Fruit fly (Drosophila melanogaster): ENCODE data around the gene PNUTS.

Gene PNUTS

DNA sequence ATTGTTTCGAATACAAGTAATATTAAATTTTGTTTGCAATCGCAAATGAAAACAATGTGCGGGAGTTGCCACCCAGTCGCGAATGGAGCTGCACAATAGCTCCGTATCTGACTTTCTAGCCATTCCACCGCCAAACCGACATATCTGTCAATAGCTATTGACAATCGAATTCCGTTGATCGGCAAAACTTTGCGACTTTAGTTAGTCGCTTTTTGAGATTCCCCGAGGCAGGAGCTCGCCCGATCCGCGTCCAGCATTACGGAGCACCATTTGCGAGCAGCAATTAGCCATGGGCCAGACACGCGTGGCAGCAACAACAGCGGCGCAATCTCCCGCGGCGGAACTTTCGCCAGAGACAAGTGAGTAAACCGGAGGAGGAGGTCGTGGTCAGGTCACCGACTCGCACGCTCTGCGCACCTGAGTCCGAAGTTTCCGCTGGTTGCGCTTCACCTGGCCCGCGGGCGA is 17.6 kb upstream of the PNUTS start, which contains the start of the genes CG4291 and kraken (continued):
- no peak for TF ChIP-seq fd96Cb (tag; optimal IDR thresholded peaks at IDR 0.05)
- peak; percentile 52 for TF ChIP-seq phol (tag; optimal IDR thresholded peaks at IDR 0.05)
- peak; percentile 95 for TF ChIP-seq Med (GFP tag)
- no peak for TF ChIP-seq TFAM (GFP tag; optimal IDR thresholded peaks at IDR 0.05)
- no peak for TF ChIP-seq bigmax (GFP tag; optimal IDR thresholded peaks at IDR 0.05)
- TF ChIP-seq Oaz (GFP tag; IDR thresholded peaks at IDR 0.05) = 0 out of 2 replicates have a peak, but pooled peaks have one; percentile 12
- TF ChIP-seq Mes4 (GFP tag; optimal IDR thresholded peaks at IDR 0.05) = no peak
- peak; percentile 94 for TF ChIP-seq CG4617 (GFP tag; optimal IDR thresholded peaks at IDR 0.05; ENCODE audit: borderline replicate concordance)
- peak; percentile 34 for TF ChIP-seq twi (tag; optimal IDR thresholded peaks at IDR 0.05)
- TF ChIP-seq cwo (GFP tag; optimal IDR thresholded peaks at IDR 0.05) = peak; percentile 54
- TF ChIP-seq zf30C (GFP tag; optimal IDR thresholded peaks at IDR 0.05) = no peak
- TF ChIP-seq CG42726 (GFP tag; IDR thresholded peaks at IDR 0.05; ENCODE audit: partially characterized antibody) = peak; percentile 64; the same call in 1 of the 2 replicates
- TF ChIP-seq pb (GFP tag; optimal IDR thresholded peaks at IDR 0.05) = no peak
- TF ChIP-seq bbx (GFP tag; IDR thresholded peaks at IDR 0.05; ENCODE audit: partially characterized antibody) = peak; percentile 65
- no peak for TF ChIP-seq stc (GFP tag; IDR thresholded peaks at IDR 0.05)
- peak; percentile 42; the same call in 1 of the 2 replicates for TF ChIP-seq CG10321 (GFP tag; IDR thresholded peaks at IDR 0.05)
- TF ChIP-seq CG9797 (GFP tag; optimal IDR thresholded peaks at IDR 0.05) = peak; percentile 33
- TF ChIP-seq CG8290 (GFP tag; optimal IDR thresholded peaks at IDR 0.05) = no peak
- peak in 1 of 2 experiments; percentile 95 for TF ChIP-seq CG8290 (tag; optimal IDR thresholded peaks at IDR 0.05)
- TF ChIP-seq rib (GFP tag; IDR thresholded peaks at IDR 0.05) = peak; percentile 57
- peak; percentile 14; the same call in 1 of the 2 replicates for TF ChIP-seq CG4404 (GFP tag; IDR thresholded peaks at IDR 0.05)
- no peak for TF ChIP-seq CG13775 (GFP tag; optimal IDR thresholded peaks at IDR 0.05)
- peak; percentile 24 for TF ChIP-seq tin (GFP tag; optimal IDR thresholded peaks at IDR 0.05)
- peak; percentile 61 for TF ChIP-seq CG15269 (tag; optimal IDR thresholded peaks at IDR 0.05)
- TF ChIP-seq knrl (GFP tag; IDR thresholded peaks at IDR 0.05; ENCODE audit: partially characterized antibody) = no peak
- TF ChIP-seq C15 (GFP tag; IDR thresholded peaks at IDR 0.05) = no peak
- TF ChIP-seq cas (GFP tag; IDR thresholded peaks at IDR 0.05) = no peak
- peak; percentile 16 for TF ChIP-seq kay (GFP tag; optimal IDR thresholded peaks at IDR 0.05)
- no peak for TF ChIP-seq btn (GFP tag; optimal IDR thresholded peaks at IDR 0.05)
- peak; percentile 51 for TF ChIP-seq tap (tag; optimal IDR thresholded peaks at IDR 0.05)
- TF ChIP-seq CG4328 (GFP tag; optimal IDR thresholded peaks at IDR 0.05) = peak; percentile 31
- TF ChIP-seq Stat92E (GFP tag; optimal IDR thresholded peaks at IDR 0.05) = peak in 1 of 3 experiments; percentile 56
- 0 out of 4 replicates have a peak, but pooled peaks have one; percentile 37 for TF ChIP-seq Dll (GFP tag; IDR thresholded peaks at IDR 0.05; ENCODE audit: partially characterized antibody)
- peak; percentile 68 for TF ChIP-seq vfl (GFP tag; optimal IDR thresholded peaks at IDR 0.05)
- peak; percentile 61 for TF ChIP-seq Myb (GFP tag; optimal IDR thresholded peaks at IDR 0.05)
- TF ChIP-seq CG13296 (GFP tag; optimal IDR thresholded peaks at IDR 0.05) = peak; percentile 63
- peak; percentile 74 for TF ChIP-seq Antp (GFP tag; optimal IDR thresholded peaks at IDR 0.05)
- no peak for TF ChIP-seq Usf (GFP tag; optimal IDR thresholded peaks at IDR 0.05)
- TF ChIP-seq cg (GFP tag; optimal IDR thresholded peaks at IDR 0.05) = no peak
- TF ChIP-seq NfI (GFP tag; optimal IDR thresholded peaks at IDR 0.05) = peak; percentile 70
- peak; percentile 43 for TF ChIP-seq CG12744 (GFP tag; optimal IDR thresholded peaks at IDR 0.05)
- TF ChIP-seq sc (optimal IDR thresholded peaks at IDR 0.05) = no peak
- no peak for TF ChIP-seq sc (GFP tag; optimal IDR thresholded peaks at IDR 0.05)
- no peak for TF ChIP-seq CG6254 (GFP tag; optimal IDR thresholded peaks at IDR 0.05)
- TF ChIP-seq p53 (GFP tag; optimal IDR thresholded peaks at IDR 0.05) = peak; percentile 52
- TF ChIP-seq CG43689 (GFP tag; IDR thresholded peaks at IDR 0.05) = no peak
- TF ChIP-seq tx (GFP tag; optimal IDR thresholded peaks at IDR 0.05) = peak; percentile 11
- TF ChIP-seq CG11504 (tag; optimal IDR thresholded peaks at IDR 0.05) = peak; percentile 50
- peak; percentile 30 for TF ChIP-seq CG10209 (GFP tag; optimal IDR thresholded peaks at IDR 0.05)
- TF ChIP-seq CG2116 (GFP tag; optimal IDR thresholded peaks at IDR 0.05) = peak; percentile 61

Data from whole organism, embryonic.